Fruit fly (Drosophila melanogaster): ENCODE data around the gene Pp2B-14D.

Pp2B-14D gene

DNA sequence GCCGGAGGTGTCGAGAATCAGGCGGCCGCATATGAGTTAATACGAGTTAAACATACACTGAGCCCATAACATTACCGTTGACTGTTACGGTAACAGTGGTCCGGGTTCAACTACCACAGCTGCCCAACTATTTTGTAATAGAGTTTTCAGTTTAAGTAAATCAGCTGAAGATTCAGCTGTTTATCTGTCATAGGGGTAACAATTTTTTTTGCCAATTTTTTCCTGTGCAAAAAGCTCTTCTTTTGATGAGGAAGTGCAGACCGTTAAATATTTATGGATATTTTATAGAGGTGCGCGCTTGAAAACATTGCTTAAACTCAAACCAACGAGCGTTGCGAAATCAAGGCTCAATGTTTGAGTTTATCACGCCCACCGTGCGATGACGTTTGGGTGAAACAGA is 21.9 kb upstream of the Pp2B-14D start:
- no peak for TF ChIP-seq CG17801 (GFP tag; optimal IDR thresholded peaks at IDR 0.05; ENCODE audit: partially characterized antibody)

DNA sequence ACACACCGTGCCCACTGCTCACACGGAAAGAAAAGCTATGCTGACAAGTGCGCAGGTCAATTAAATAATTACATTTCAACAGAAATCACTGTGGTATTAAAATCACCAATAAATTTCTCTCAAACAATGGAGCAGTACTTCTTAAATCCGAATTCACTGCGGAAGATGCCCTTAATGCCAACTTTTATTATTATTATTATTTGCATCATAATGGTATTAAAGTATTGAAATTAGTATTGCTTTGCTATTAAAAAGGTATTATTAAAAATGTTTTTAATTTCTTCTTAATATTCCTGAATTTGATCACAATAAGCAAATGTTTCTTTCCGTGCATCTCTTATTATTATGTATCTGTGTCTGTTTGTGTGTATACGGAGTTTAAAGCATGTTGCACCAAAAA is 20.2 kb upstream of the Pp2B-14D start:
- TF ChIP-seq CG17801 (GFP tag; optimal IDR thresholded peaks at IDR 0.05; ENCODE audit: partially characterized antibody): no peak

DNA sequence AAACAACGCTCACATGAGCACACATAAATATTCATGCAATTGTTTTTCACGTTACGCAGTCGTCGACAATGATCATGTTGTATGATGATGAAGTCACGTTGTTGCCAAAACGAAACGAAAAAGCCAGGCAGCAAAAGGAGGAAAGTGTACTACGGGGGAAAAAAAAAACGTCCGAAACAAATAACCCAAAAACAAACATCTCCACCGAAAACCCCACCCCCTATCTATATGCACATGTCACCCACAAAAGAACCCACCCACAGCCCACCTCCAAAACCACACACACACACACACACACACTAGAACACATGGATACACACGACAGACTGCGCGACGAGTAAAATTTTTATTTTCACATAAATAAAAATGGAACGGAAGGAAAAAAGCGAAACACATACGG is 15.3 kb upstream of the Pp2B-14D start:
- TF ChIP-seq CG17801 (GFP tag; optimal IDR thresholded peaks at IDR 0.05; ENCODE audit: partially characterized antibody): no peak

DNA sequence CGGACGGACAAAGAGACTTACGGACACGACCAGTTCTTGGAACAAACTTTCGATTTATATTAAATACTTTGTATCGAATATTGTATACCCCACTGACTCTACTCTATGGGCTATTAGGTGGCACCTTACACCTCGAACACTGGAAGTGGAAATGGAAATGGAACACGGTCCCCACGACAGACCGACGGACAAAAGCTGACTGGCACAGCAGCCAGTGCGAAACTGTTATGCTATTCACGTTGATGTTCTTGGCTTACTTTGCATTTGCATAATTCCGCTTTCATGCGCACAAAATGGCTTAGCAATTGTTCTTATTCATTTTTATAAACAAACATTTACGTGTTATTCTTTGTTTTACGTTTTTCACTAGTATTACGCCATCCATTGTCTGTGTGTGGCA is 14.3 kb upstream of the Pp2B-14D start:
- TF ChIP-seq CG17801 (GFP tag; optimal IDR thresholded peaks at IDR 0.05; ENCODE audit: partially characterized antibody): no peak

DNA sequence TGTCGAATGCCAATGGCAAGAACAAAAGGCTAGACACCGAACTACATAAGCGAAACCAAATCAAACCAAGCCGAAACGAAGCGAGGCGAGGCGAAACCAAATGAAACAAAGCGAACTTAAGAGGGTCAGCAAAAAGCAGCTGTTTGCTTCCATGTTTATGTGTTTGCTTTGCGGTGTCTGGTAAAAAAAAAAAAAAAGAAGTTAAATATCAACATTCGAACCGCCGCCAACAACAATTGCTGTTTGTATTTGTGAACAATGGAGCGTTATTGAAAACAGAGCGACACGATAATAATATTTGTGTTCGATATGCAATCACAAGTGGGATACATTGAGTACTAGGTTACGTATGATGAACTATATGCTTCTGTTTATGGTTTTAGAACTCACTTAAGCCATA is 13.8 kb upstream of the Pp2B-14D start:
- no peak for TF ChIP-seq CG17801 (GFP tag; optimal IDR thresholded peaks at IDR 0.05; ENCODE audit: partially characterized antibody)

DNA sequence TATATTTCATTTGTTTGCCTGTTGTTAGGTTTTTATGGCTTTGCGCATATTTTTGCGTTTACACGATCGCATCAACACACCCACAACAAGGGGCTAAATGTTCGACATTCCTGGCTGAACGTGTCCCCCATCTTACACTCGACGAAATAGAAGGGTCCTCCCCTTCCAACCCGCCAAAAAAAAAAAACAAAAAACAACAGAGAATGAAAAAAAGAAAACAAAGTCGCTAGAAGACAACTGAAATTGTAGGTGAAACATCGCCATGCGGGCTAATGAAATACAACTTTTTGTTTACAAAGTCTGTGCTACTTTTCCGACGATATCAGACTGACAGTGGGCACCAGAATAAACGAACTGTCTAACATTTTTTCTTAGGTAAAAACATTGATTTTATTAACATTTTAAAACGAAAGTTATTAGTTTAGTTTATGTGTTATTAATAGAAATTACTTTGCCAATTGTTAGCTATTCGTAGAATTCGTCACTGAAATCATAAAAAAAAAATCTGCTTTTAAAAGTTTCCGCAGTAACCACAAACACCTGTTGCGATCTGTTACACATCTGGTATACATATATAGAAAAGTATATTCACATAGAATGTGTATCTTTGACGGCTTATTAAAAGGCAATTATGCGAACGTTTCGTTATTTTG is 10.9 kb upstream of the Pp2B-14D start:
- no peak for TF ChIP-seq CG17801 (GFP tag; optimal IDR thresholded peaks at IDR 0.05; ENCODE audit: partially characterized antibody)

DNA sequence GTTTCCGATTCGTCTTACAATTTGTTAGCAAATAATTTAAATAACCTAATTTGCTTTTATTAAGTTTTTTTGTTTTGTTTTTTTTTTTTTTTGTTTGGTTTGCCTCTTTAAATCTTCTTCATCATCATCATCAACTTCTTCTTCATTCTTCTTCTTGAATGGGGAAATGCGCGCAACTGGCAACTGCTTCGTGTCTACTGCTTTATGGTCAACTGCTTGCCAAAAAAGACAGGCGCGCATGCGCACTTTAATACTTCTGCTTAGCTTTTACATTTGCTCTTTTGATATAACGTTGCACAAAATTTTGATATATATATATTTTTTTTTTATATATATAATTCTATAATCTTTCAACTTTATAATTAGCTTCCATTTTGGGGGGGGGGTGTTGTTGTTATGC is 5.6 kb upstream of the Pp2B-14D start:
- TF ChIP-seq CG17801 (GFP tag; optimal IDR thresholded peaks at IDR 0.05; ENCODE audit: partially characterized antibody): no peak

DNA sequence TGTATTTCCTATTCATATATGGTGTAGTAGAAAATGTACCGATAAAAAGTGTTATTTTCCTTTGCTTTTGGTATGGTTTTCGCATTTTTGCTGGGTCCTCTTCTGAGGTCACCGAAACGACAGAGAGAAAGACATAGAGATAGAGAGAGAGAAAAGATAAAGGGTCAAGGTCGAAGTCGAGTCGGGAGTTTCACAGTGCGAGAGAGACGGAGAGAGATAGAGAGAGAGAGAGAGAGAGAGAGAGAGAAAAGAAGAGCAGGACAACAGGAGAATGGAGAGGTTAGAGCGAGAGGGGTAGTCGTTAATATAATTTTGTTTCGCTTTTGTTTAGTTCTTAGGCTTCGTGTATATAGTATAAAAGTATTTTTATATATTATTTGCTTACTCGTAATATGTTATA is 2.4 kb upstream of the Pp2B-14D start:
- no peak for TF ChIP-seq CG17801 (GFP tag; optimal IDR thresholded peaks at IDR 0.05; ENCODE audit: partially characterized antibody)

DNA sequence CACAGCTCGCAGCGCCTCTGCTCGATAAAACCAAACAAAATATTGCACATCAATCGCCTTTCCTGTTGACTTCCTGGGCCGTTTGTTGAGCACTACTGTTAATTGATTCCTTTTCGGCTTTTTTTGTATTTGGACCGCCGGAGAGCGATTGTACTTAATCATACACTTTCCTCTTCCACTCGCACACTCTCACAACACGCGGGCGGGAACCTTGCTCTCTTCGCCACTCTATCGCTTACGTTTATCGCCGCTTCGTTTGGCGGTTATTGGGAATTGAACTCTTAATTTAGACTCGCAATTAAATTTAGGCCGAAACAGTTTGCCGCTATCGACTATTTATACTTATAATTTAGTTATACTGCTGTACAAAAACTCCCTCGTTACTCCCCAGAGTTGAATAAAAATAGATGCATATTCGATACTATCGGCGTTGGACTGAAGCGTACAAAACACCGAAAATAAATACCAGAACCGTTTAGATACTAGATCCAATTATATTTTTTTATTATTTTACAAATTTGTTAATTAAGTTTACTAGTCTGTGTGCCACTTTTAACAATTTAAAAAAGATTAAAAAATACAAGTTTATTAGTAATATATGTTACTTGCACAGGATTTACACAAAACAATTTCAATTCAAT is 6.2 kb downstream of the Pp2B-14D start, which contains the start of gene Arp2:
Arp2 (minus strand) TSS at position 427 of the 641 bp plus-strand sequence.
- TF ChIP-seq CG17801 (GFP tag; optimal IDR thresholded peaks at IDR 0.05; ENCODE audit: partially characterized antibody): no peak

DNA sequence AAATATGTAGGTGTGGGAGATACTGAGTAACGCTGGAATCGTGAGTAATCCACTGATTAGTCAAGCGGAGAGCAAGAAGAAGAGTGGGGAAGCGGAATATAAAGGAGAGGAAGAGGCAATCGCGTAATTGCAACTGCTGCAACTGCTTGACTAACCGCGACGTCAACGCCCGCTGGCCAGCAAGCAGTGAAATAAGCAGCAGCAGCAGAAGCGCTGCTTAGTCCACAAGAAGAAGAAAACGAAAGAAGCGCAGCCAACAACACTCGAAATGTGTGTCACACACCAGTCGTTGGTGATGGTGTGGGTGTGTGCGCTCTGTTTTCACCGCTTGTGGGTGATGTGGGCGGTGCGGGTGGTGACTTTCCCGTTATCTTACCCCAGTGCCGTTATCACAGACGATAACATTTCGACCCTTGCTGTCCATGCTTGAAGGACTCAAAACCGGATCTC is 6.8 kb downstream of the Pp2B-14D start:
- TF ChIP-seq CG17801 (GFP tag; optimal IDR thresholded peaks at IDR 0.05; ENCODE audit: partially characterized antibody): no peak

DNA sequence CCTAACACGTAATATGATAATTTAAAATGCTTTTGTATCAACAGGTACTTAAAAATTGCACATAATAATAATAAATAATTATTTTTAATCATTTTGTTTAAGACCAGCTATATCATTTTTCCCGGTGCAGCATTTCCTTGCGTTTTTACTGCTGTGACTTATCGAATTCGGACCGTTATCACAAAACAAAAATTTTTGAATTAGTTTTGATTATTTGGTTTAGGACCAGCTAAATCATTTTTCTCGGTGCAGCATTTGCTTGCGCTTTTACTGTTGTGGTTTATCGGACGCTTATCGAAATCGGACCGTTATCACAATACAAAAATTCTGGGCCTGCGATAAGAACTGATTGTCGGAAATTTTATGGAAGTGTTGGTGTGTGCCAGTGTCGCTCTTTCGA is 7.2 kb downstream of the Pp2B-14D start:
- TF ChIP-seq CG17801 (GFP tag; optimal IDR thresholded peaks at IDR 0.05; ENCODE audit: partially characterized antibody): peak; percentile 79

DNA sequence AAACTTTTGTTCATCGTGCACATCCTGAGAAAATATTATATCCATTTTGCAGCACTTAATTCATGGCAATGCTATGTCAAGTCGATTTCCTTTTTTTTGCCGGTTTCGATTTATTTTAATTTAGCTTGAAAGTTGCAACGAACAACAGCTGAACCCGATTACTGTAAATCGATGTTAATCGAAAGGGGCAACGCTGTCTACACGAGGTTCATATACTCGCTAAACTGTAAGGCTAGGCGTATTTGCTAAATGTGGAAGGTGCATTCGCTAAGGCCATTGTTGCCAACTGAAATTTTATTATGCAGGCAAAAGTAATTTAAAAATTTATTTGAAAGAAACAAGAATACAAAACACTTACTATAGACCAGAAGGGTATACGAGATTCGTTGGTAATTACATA is 12.4 kb downstream of the Pp2B-14D start, which contains the start of gene CG9902:
CG9902 (minus strand) TSS at position 131 of the 400 bp plus-strand sequence.
- no peak for TF ChIP-seq CG17801 (GFP tag; optimal IDR thresholded peaks at IDR 0.05; ENCODE audit: partially characterized antibody)

DNA sequence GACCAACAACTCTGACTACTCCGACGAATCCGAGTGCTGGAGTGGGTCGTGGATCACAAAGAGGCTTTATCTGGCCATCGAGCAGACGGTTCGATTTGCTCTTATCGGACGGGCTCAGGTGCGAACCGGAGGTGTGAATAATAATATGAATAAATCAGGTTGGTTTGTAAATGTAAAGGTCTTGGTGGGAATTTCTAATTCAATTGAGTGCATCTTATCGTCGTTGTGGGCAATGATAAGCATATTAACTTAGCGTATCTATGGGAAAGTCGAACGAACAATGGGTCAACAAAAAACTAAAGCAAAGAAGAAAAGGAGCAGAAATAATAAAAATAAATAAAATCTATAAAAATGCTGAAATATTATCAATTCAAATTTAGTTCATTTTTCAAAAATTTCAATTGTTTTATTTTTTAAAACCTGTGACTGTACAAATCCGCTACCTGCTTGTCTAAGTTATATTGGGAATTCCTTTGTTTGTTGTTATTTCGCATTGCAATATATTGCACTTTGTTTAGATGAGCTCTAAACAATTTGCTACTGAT is 18.9 kb downstream of the Pp2B-14D start, which contains the start of gene CG9903:
CG9903 (minus strand) TSS at position 51 of the 545 bp plus-strand sequence.
- TF ChIP-seq CG17801 (GFP tag; optimal IDR thresholded peaks at IDR 0.05; ENCODE audit: partially characterized antibody): no peak

DNA sequence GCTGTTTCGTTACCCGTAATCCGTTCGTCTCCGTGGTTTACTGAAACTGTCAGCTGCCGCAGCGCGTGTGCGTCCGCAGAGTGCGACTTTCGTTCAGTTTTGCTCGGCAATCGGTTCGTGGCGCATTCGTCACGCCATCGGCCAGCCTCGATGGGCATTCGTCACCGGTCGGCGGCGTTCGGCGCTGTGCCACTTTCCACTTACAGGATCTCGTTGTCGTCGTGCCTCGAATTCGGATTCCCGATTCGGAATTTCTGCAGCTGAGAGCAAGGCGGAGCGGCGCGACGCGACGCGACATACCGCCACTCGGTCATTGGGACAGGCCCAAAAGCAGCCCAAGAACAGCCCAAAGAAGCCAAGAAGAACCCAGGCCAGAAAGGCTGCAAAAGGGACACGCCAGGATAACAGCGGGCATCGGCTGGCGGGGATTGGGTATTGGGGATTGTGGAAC is 26.7 kb downstream of the Pp2B-14D start, which contains the start of gene para:
para (minus strand) TSS at position 51 of the 451 bp plus-strand sequence.
- TF ChIP-seq CG17801 (GFP tag; optimal IDR thresholded peaks at IDR 0.05; ENCODE audit: partially characterized antibody): no peak

DNA sequence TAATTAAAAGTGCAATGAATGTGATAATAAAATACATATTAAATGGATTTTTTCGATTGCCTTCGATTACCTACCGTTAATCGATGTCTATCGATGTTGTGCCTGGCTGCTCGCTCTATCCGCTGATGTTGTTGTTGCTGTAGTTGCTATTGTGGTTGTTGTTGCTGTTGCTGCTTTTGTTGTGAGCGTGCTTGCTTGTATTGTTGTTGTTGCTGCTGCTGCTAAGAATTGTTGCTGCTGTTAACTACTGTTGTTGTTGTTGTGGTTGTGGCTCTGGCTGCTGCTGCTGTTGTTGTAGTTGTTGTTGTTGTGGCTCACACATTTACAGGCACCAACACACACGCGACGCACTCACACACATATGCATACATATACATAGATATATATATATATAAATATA is 32.6 kb downstream of the Pp2B-14D start:
- no peak for TF ChIP-seq CG17801 (GFP tag; optimal IDR thresholded peaks at IDR 0.05; ENCODE audit: partially characterized antibody)

All from ovary, adult (tissue).